Worm (Caenorhabditis elegans) whole organism, L1 larva: ENCODE measurements around the gene tag-280.

Experiments used
- C04F5.9 ChIP-seq: sonication (generic microtip); optimal IDR thresholded peaks from 2 replicates; lab custom pipeline; 2016; ENCODE audit warnings: missing genetic modification characterization, missing compliant biosample characterization
- Y116A8C.19 ChIP-seq: sonication (generic microtip); optimal IDR thresholded peaks from 2 replicates; lab custom pipeline; 2016; ENCODE audit warnings: missing compliant biosample characterization, missing genetic modification characterization, borderline replicate concordance
- aha-1 ChIP-seq: fragments of 150-350 bp; optimal IDR thresholded peaks from 2 replicates; lab custom pipeline; 2014; ENCODE audit warnings: missing biosample characterization, missing genetic modification characterization
- aly-2 ChIP-seq: fragments of 150-350 bp; optimal IDR thresholded peaks from 2 replicates; lab custom pipeline; 2014; ENCODE audit warnings: missing biosample characterization, missing genetic modification characterization
- ama-1 ChIP-seq: fragments of 150-350 bp; optimal IDR thresholded peaks from 2 replicates; lab custom pipeline; 2014
- blmp-1 ChIP-seq: fragments of 150-350 bp; optimal IDR thresholded peaks from 2 replicates; lab custom pipeline; 2014; ENCODE audit warnings: missing biosample characterization, missing genetic modification characterization
- ceh-8 ChIP-seq: fragments of 200-800 bp; sonication (Bioruptor generic); optimal IDR thresholded peaks from 2 replicates; lab custom pipeline; 2018; ENCODE audit warnings: mild to moderate bottlenecking, missing genetic modification characterization, moderate library complexity, missing compliant biosample characterization
- ceh-88 ChIP-seq: fragments of 200-800 bp; sonication (Bioruptor generic); IDR thresholded peaks from 2 replicates; pipeline ENCODE4 v1.3.6; 2022; ENCODE audit warnings: missing genetic modification characterization, missing compliant biosample characterization
- dsc-1 ChIP-seq: sonication (generic microtip); optimal IDR thresholded peaks from 2 replicates; lab custom pipeline; 2016; ENCODE audit warnings: mild to moderate bottlenecking, missing genetic modification characterization, missing compliant biosample characterization
- efl-1 ChIP-seq, 4 experiments: fragments of 150-350 bp; optimal IDR thresholded peaks in 3 of 4; peaks in 1 of 4; 1 replicate in 1 of 4; 2 replicates in 3 of 4; lab custom pipeline; 2014; ENCODE audit warnings: missing biosample characterization in 2 of 4, missing genetic modification characterization in 2 of 4, missing genetic modification reagents in 2 of 4
- elt-2 ChIP-seq: sonication (generic microtip); optimal IDR thresholded peaks from 2 replicates; lab custom pipeline; 2016; ENCODE audit warnings: missing genetic modification characterization, mild to moderate bottlenecking, inconsistent platforms, missing compliant biosample characterization, missing genetic modification reagents
- ets-5 ChIP-seq: fragments of 200-800 bp; sonication (Bioruptor generic); IDR thresholded peaks from 2 replicates; pipeline ENCODE4 v1.3.6; 2022; ENCODE audit warnings: missing genetic modification characterization, missing compliant biosample characterization
- fkh-10 ChIP-seq: sonication (generic microtip); optimal IDR thresholded peaks from 2 replicates; lab custom pipeline; 2017; ENCODE audit warnings: missing biosample characterization, missing genetic modification reagents, missing genetic modification characterization
- fkh-8 ChIP-seq: sonication (generic microtip); optimal IDR thresholded peaks from 2 replicates; lab custom pipeline; 2016; ENCODE audit warnings: mild to moderate bottlenecking, missing genetic modification characterization, missing compliant biosample characterization
- grh-1 ChIP-seq: fragments of 200-800 bp; sonication (Bioruptor generic); IDR thresholded peaks from 2 replicates; pipeline ENCODE4 v1.3.6; 2022; ENCODE audit warnings: missing genetic modification reagents, missing genetic modification characterization, missing compliant biosample characterization
- hlh-4 ChIP-seq: sonication (generic microtip); optimal IDR thresholded peaks from 2 replicates; lab custom pipeline; 2016; ENCODE audit warnings: mild to moderate bottlenecking, missing genetic modification characterization, missing compliant biosample characterization
- isw-1 ChIP-seq: fragments of 200-800 bp; sonication (Bioruptor generic); IDR thresholded peaks from 2 replicates; pipeline ENCODE4 v1.3.6; 2022; ENCODE audit warnings: missing genetic modification characterization, missing compliant biosample characterization
- jun-1 ChIP-seq: fragments of 150-350 bp; optimal IDR thresholded peaks from 2 replicates; lab custom pipeline; 2014; ENCODE audit warnings: missing biosample characterization, missing genetic modification reagents, missing genetic modification characterization
- lin-13 ChIP-seq: fragments of 150-350 bp; optimal IDR thresholded peaks from 2 replicates; lab custom pipeline; 2014; ENCODE audit warnings: missing biosample characterization, missing genetic modification reagents, missing genetic modification characterization
- lin-14 ChIP-seq: fragments of 200-800 bp; sonication (Bioruptor generic); optimal IDR thresholded peaks from 2 replicates; lab custom pipeline; 2018; ENCODE audit warnings: mild to moderate bottlenecking, missing genetic modification characterization, moderate library complexity, missing compliant biosample characterization
- lin-15B ChIP-seq: fragments of 150-350 bp; sonication (generic microtip); optimal IDR thresholded peaks from 3 replicates; lab custom pipeline; 2014; ENCODE audit warnings: missing biosample characterization, missing genetic modification characterization
- lin-35 ChIP-seq, 2 experiments: fragments of 150-350 bp; optimal IDR thresholded peaks; 2 replicates each; lab custom pipeline; 2014; ENCODE audit warnings: missing biosample characterization in 2 of 2, missing genetic modification characterization in 2 of 2, missing genetic modification reagents in 2 of 2
- lin-39 ChIP-seq: fragments of 150-350 bp; optimal IDR thresholded peaks from 2 replicates; lab custom pipeline; 2014; ENCODE audit warnings: missing biosample characterization, missing genetic modification reagents, missing genetic modification characterization
- lir-3 ChIP-seq: sonication (generic microtip); optimal IDR thresholded peaks from 2 replicates; lab custom pipeline; 2016; ENCODE audit warnings: mild to moderate bottlenecking, missing genetic modification characterization, moderate library complexity, missing compliant biosample characterization; ENCODE audit not compliant: poor library complexity
- lsy-2 ChIP-seq, 2 experiments: fragments of 150-350 bp; optimal IDR thresholded peaks; 2 replicates each; lab custom pipeline; 2014; ENCODE audit warnings: missing biosample characterization in 2 of 2, missing genetic modification characterization in 2 of 2
- nhr-19 ChIP-seq: fragments of 200-800 bp; sonication (Bioruptor generic); conservative IDR thresholded peaks from 2 replicates; pipeline ENCODE4 v1.3.6; 2022; ENCODE audit warnings: missing genetic modification characterization, missing compliant biosample characterization
- nhr-20 ChIP-seq: sonication (generic microtip); optimal IDR thresholded peaks from 2 replicates; lab custom pipeline; 2016; ENCODE audit warnings: mild to moderate bottlenecking, missing genetic modification characterization, missing compliant biosample characterization
- nhr-76 ChIP-seq: sonication (generic microtip); optimal IDR thresholded peaks from 2 replicates; lab custom pipeline; 2017; ENCODE audit warnings: missing biosample characterization, missing genetic modification characterization
- nhr-84 ChIP-seq: sonication (generic microtip); optimal IDR thresholded peaks from 2 replicates; lab custom pipeline; 2017; ENCODE audit warnings: missing biosample characterization, missing genetic modification characterization
- pag-3 ChIP-seq: sonication (generic microtip); optimal IDR thresholded peaks from 2 replicates; lab custom pipeline; 2017; ENCODE audit warnings: missing genetic modification characterization, mild to moderate bottlenecking, missing compliant biosample characterization, antibody characterized with exemption, borderline replicate concordance; ENCODE audit not compliant: insufficient read depth
- pax-3 ChIP-seq: fragments of 200-800 bp; sonication (Bioruptor generic); optimal IDR thresholded peaks from 2 replicates; lab custom pipeline; 2018; ENCODE audit warnings: mild to moderate bottlenecking, missing genetic modification characterization, moderate library complexity, missing compliant biosample characterization
- rnt-1 ChIP-seq: sonication (generic microtip); optimal IDR thresholded peaks from 2 replicates; lab custom pipeline; 2016; ENCODE audit warnings: mild to moderate bottlenecking, missing genetic modification characterization, moderate library complexity, missing compliant biosample characterization
- skn-1 ChIP-seq: fragments of 150-350 bp; optimal IDR thresholded peaks from 2 replicates; lab custom pipeline; 2014; ENCODE audit warnings: missing biosample characterization, missing genetic modification characterization
- snpc-4 ChIP-seq: fragments of 150-350 bp; optimal IDR thresholded peaks from 2 replicates; lab custom pipeline; 2014; ENCODE audit warnings: missing biosample characterization, missing genetic modification characterization
- snu-23 ChIP-seq: sonication (generic microtip); optimal IDR thresholded peaks from 2 replicates; lab custom pipeline; 2016; ENCODE audit warnings: missing genetic modification characterization, missing compliant biosample characterization
- swsn-7 ChIP-seq: sonication (generic microtip); optimal IDR thresholded peaks from 2 replicates; lab custom pipeline; 2016; ENCODE audit warnings: missing genetic modification characterization, missing compliant biosample characterization
- tbx-2 ChIP-seq: sonication (generic microtip); optimal IDR thresholded peaks from 2 replicates; lab custom pipeline; 2016; ENCODE audit warnings: missing genetic modification characterization, missing compliant biosample characterization
- unc-86 ChIP-seq: sonication (generic microtip); optimal IDR thresholded peaks from 2 replicates; lab custom pipeline; 2016; ENCODE audit warnings: missing genetic modification characterization, missing compliant biosample characterization
- unc-98 ChIP-seq: fragments of 200-800 bp; sonication (Bioruptor generic); IDR thresholded peaks from 2 replicates; pipeline ENCODE4 v1.3.6; 2022; ENCODE audit warnings: missing genetic modification characterization, missing compliant biosample characterization
- xbp-1 ChIP-seq: sonication (generic microtip); optimal IDR thresholded peaks from 2 replicates; lab custom pipeline; 2016; ENCODE audit warnings: missing genetic modification characterization, missing compliant biosample characterization
- ztf-11 ChIP-seq, 2 experiments: sonication (generic microtip); optimal IDR thresholded peaks; 2 replicates each; lab custom pipeline; 2016 to 2017; ENCODE audit warnings: missing genetic modification characterization in 2 of 2, missing biosample characterization in 1 of 2, missing compliant biosample characterization in 1 of 2

Gene tag-280

ce11 chrII:12488810-12489209 lies 28.4 kb downstream of the tag-280 start (continued):
- TF ChIP-seq lir-3 (tag; lab: Kevin White, UChicago) (no peak), pax-3 (tag; lab: Kevin White, UChicago) (peak; percentile 60), aly-2 (tag; lab: Kevin White, UChicago) (no peak), tbx-2 (tag; lab: Kevin White, UChicago) (no peak), snu-23 (GFP tag; lab: Kevin White, UChicago) (no peak), ztf-11 (tag; optimal IDR thresholded peaks at IDR 0.05; lab: Kevin White, UChicago) (no peak), ets-5 (GFP tag; lab: Robert Waterston, UW) (no peak), isw-1 (no peak), Y116A8C.19 (tag; lab: Kevin White, UChicago) (no peak), pag-3 (tag; lab: Kevin White, UChicago) (no peak), fkh-8 (tag; lab: Kevin White, UChicago) (peak; percentile 77), lin-35 (GFP tag; optimal IDR thresholded peaks at IDR 0.05; lab: Kevin White, UChicago) (no peak), lin-15B (tag; lab: Kevin White, UChicago) (no peak), hlh-4 (tag; lab: Kevin White, UChicago) (no peak), ceh-88 (GFP tag; lab: Robert Waterston, UW) (no peak), snpc-4 (tag; lab: Kevin White, UChicago) (no peak)
- TF ChIP-seq, all 84 proteins: peak for 4

DNA sequence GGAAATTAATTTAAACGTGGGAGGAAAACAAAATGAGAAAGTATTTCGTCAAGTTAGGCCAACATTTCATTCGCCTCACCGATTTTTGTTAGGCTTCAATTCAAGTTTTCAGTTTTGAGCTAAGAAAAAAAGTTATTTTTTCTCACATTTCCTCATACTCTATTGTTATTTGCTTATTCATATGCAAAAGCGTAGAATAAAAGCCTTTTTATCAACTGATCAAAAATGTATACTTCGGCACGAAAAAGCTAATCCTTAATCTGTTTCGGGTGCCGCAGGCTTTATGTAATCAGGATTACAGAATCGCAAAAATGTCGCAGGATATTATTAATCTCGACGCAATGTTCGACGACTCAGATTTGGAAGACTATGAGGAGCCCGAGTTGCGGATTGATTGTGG lies 29.5 kb downstream of the tag-280 start, which contains the start of gene T21B4.15:
Gene T21B4.15, plus strand, starts transcription at position 301 of the 400 bp plus-strand sequence.
- TF ChIP-seq lin-14 (GFP tag; lab: Kevin White, UChicago) (peak; percentile 25), efl-1 (optimal IDR thresholded peaks at IDR 0.05; lab: Kevin White, UChicago) (no peak), efl-1 (GFP tag; optimal IDR thresholded peaks at IDR 0.05 in 1 of 2; lab: Kevin White, UChicago) (no peak), lsy-2 (tag; optimal IDR thresholded peaks at IDR 0.05; lab: Kevin White, UChicago) (no peak), dsc-1 (peak; percentile 53)

DNA sequence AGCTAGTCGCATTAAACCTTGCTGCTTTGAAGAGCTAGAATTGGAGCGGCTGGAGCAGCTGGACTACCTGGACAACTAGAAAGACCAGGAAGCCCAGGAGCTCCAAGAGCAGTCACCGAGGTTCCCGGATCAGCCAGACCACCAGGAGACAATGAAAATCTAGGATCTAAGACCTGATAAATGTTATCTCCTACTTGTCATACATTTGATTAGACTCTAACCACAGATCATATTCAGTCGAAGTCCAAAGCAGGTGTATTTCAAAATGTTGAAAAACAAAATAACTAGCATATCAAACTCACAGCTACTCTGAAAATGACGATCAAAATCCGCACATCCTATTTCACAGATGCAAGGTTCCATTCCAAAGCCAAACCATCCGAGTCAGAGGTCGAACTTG lies 31.5 kb downstream of the tag-280 start, which contains the start of gene srz-6:
Gene srz-6, plus strand, starts transcription at position 301 of the 400 bp plus-strand sequence.
- TF ChIP-seq lin-13 (GFP tag; lab: Kevin White, UChicago) (no peak), lin-15B (tag; lab: Kevin White, UChicago) (no peak), xbp-1 (no peak), lir-3 (tag; lab: Kevin White, UChicago) (no peak), nhr-84 (no peak), unc-98 (GFP tag; lab: Robert Waterston, UW) (no peak), swsn-7 (no peak), ama-1 (lab: Kevin White, UChicago) (no peak), blmp-1 (tag; lab: Kevin White, UChicago) (no peak), hlh-4 (tag; lab: Kevin White, UChicago) (no peak), lsy-2 (tag; optimal IDR thresholded peaks at IDR 0.05; lab: Kevin White, UChicago) (no peak), grh-1 (no peak)

- TF ChIP-seq grh-1 (no peak), rnt-1 (tag; lab: Kevin White, UChicago) (no peak), ceh-8 (GFP tag; lab: Kevin White, UChicago) (peak; percentile 50), C04F5.9 (tag; lab: Kevin White, UChicago) (no peak)
Measured at ce11 chrII:12494067-12494477, 33.6 kb downstream of the tag-280 start.

ce11 chrII:12494556-12495131 lies 34.2 kb downstream of the tag-280 start, which contains the start of gene col-85:
Gene col-85, minus strand, starts transcription at chrII:12495095.
- no peak for TF ChIP-seq nhr-76
- TF ChIP-seq nhr-20 = peak; percentile 70
- peak; percentile 68 for TF ChIP-seq rnt-1 (tag; lab: Kevin White, UChicago)
- peak; percentile 51 for TF ChIP-seq fkh-10
- peak; percentile 43; the same call in 1 of the 2 replicates for TF ChIP-seq grh-1
- no peak for TF ChIP-seq C04F5.9 (tag; lab: Kevin White, UChicago)
- TF ChIP-seq efl-1 (optimal IDR thresholded peaks at IDR 0.05; lab: Kevin White, UChicago) = peak; percentile 65 to 71
- TF ChIP-seq efl-1 (GFP tag; optimal IDR thresholded peaks at IDR 0.05 in 1 of 2; lab: Kevin White, UChicago) = peak; percentile 66 to 97
- TF ChIP-seq tbx-2 (tag; lab: Kevin White, UChicago) = peak; percentile 62
- TF ChIP-seq nhr-84 = no peak
- TF ChIP-seq unc-86 = peak; percentile 49
- no peak for TF ChIP-seq aha-1
- TF ChIP-seq skn-1 = peak; percentile 53
- peak; percentile 36; the same call in 1 of the 2 replicates for TF ChIP-seq isw-1
- TF ChIP-seq Y116A8C.19 (tag; lab: Kevin White, UChicago) = no peak
- TF ChIP-seq nhr-19 = peak; percentile 76
- TF ChIP-seq lin-39 (tag; lab: Kevin White, UChicago) = no peak
- TF ChIP-seq ztf-11 (tag; optimal IDR thresholded peaks at IDR 0.05; lab: Kevin White, UChicago) = peak in 1 of 2 experiments; percentile 16
- peak; percentile 23 for TF ChIP-seq elt-2
- peak; percentile 37 for TF ChIP-seq jun-1 (tag; lab: Kevin White, UChicago)
